Fruit fly (Drosophila melanogaster): ENCODE data around the gene cDIP.

cDIP gene

DNA sequence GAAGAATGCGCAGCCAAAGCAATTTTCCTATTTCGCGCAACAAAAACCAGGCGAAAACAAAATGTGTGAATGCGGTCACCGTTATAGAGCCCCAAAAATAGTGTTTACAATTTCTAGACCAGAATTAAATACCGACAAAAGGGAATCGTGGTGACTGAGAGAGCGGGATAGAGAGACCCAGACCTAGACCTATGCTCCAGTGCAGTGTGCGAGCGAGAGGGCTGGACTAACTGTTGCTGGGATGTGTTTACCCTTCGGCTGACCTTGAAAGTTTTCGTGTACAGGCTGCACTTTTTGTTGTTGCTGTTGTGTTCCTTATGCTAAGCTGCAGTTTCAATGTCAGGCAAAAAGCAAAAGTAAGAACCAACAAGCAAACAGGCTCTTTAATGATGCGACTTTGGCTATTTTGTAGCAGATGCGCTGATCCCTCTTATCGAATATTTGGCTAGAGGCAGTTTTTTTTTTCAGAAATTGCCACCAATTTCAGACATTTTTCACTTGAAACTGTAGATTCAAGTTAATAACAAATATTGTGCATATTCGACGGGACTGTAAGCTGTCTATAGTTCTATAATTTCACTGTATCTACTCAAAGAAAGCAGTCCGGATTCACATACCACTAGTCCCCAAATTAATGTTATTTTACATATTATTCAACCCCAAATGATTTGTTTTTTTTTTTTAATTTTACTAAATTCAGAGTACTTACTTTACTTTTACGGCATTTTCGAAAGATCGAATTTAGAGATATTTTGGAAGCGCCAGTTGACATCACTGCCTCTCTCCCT, 25.9 kb upstream of the cDIP start (continued):
- TF ChIP-seq pan (optimal IDR thresholded peaks at IDR 0.05) (no peak), pan (GFP tag; optimal IDR thresholded peaks at IDR 0.05 in 1 of 2, IDR thresholded peaks at IDR 0.05 in 1 of 2) (peak in 1 of 2 experiments; percentile 7), dmrt99B (tag; optimal IDR thresholded peaks at IDR 0.05) (peak; percentile 54), Blimp-1 (GFP tag; optimal IDR thresholded peaks at IDR 0.05) (peak; percentile 88), Max (GFP tag; optimal IDR thresholded peaks at IDR 0.05) (peak; percentile 34), az2 (GFP tag; optimal IDR thresholded peaks at IDR 0.05) (peak; percentile 43), CG11093 (GFP tag; IDR thresholded peaks at IDR 0.05) (no peak), CG10267 (tag; optimal IDR thresholded peaks at IDR 0.05) (peak; percentile 29), CG2712 (tag; optimal IDR thresholded peaks at IDR 0.05) (peak; percentile 8), Scr (GFP tag; IDR thresholded peaks at IDR 0.05; ENCODE audit: partially characterized antibody) (no peak), CG12391 (tag; optimal IDR thresholded peaks at IDR 0.05) (peak; percentile 46), exex (tag; optimal IDR thresholded peaks at IDR 0.05) (no peak), ap (GFP tag; IDR thresholded peaks at IDR 0.05) (no peak), CG8089 (GFP tag; optimal IDR thresholded peaks at IDR 0.05) (no peak), chm (GFP tag; IDR thresholded peaks at IDR 0.05) (no peak), CG10979 (tag; optimal IDR thresholded peaks at IDR 0.05) (peak; percentile 44), CG9215 (GFP tag; IDR thresholded peaks at IDR 0.05) (0 out of 2 replicates have a peak, but pooled peaks have one; percentile 15), CG34422 (GFP tag; IDR thresholded peaks at IDR 0.05) (no peak), Stat92E (GFP tag; optimal IDR thresholded peaks at IDR 0.05) (no peak), CrebB (tag; optimal IDR thresholded peaks at IDR 0.05) (no peak), peb (GFP tag; IDR thresholded peaks at IDR 0.05) (no peak), PHDP (tag; optimal IDR thresholded peaks at IDR 0.05) (peak; percentile 27), CG9437 (GFP tag; optimal IDR thresholded peaks at IDR 0.05) (peak; percentile 63), rib (GFP tag; IDR thresholded peaks at IDR 0.05) (peak; percentile 22; the same call in 1 of the 2 replicates), BEAF-32 (GFP tag; optimal IDR thresholded peaks at IDR 0.05) (no peak), cad (GFP tag; optimal IDR thresholded peaks at IDR 0.05) (no peak), CG2875 (GFP tag; optimal IDR thresholded peaks at IDR 0.05) (no peak), mld (GFP tag; IDR thresholded peaks at IDR 0.05; ENCODE audit: partially characterized antibody) (no peak), slbo (GFP tag; IDR thresholded peaks at IDR 0.05) (no peak; the same call in none of the 2 replicates), ems (GFP tag; optimal IDR thresholded peaks at IDR 0.05) (peak; percentile 32), CG2678 (tag; optimal IDR thresholded peaks at IDR 0.05) (peak; percentile 67), grn (GFP tag; optimal IDR thresholded peaks at IDR 0.05) (no peak), CG3407 (GFP tag; optimal IDR thresholded peaks at IDR 0.05) (peak; percentile 8), D19B (GFP tag; optimal IDR thresholded peaks at IDR 0.05) (peak; percentile 21), CG14710 (tag; optimal IDR thresholded peaks at IDR 0.05) (peak; percentile 49), CG4854 (GFP tag; optimal IDR thresholded peaks at IDR 0.05) (no peak), lmd (GFP tag; IDR thresholded peaks at IDR 0.05) (no peak), Atf6 (GFP tag; IDR thresholded peaks at IDR 0.05) (no peak), danr (GFP tag; IDR thresholded peaks at IDR 0.05) (no peak), CG4282 (GFP tag; optimal IDR thresholded peaks at IDR 0.05) (no peak), Fer3 (tag; optimal IDR thresholded peaks at IDR 0.05) (no peak), CG2116 (GFP tag; optimal IDR thresholded peaks at IDR 0.05) (no peak), CG9609 (GFP tag; optimal IDR thresholded peaks at IDR 0.05) (no peak), ranshi (GFP tag; IDR thresholded peaks at IDR 0.05) (no peak), ash1 (GFP tag; optimal IDR thresholded peaks at IDR 0.05) (no peak), Med (GFP tag) (peak; percentile 39), Dll (GFP tag; IDR thresholded peaks at IDR 0.05; ENCODE audit: partially characterized antibody) (no peak), mam (GFP tag; optimal IDR thresholded peaks at IDR 0.05) (peak; percentile 0), cas (GFP tag; IDR thresholded peaks at IDR 0.05) (no peak)

Data from whole organism, embryonic.